Comparison of ENCODE assay signal across 2 worm cellular contexts in genomic region chrV:13197823-13198222, ce11.
TF ChIP-seq lines count a peak whose summit lies in the region.

F57B1.9 (minus strand) TSS chrV:13197923.

TF ChIP-seq in whole organism, L2 larva, 48 proteins besides CTCF, POLR2A, EP300 and RAD21:
- peak; percentile 55 for TF ChIP-seq nhr-25 (tag; optimal IDR thresholded peaks at IDR 0.05; lab: Kevin White, UChicago)
- TF ChIP-seq unc-55 (GFP tag; optimal IDR thresholded peaks at IDR 0.05; lab: Kevin White, UChicago): no peak
- TF ChIP-seq zag-1 (tag; optimal IDR thresholded peaks at IDR 0.05; lab: Kevin White, UChicago): no peak
- TF ChIP-seq Y55F3AM.14 (GFP tag; optimal IDR thresholded peaks at IDR 0.05; lab: Kevin White, UChicago): no peak
TF ChIP-seq in whole organism, L2 larva: peak in this region for 1.

TF ChIP-seq in whole organism, L4 larva, 104 proteins besides CTCF, POLR2A, EP300 and RAD21:
- no peak for TF ChIP-seq nhr-6 (tag; optimal IDR thresholded peaks at IDR 0.05; lab: Kevin White, UChicago)
- peak; percentile 28 for TF ChIP-seq nhr-10 (tag; optimal IDR thresholded peaks at IDR 0.05; lab: Kevin White, UChicago)
- peak; percentile 19; the same call in 1 of the 2 replicates for TF ChIP-seq T26A8.4 (GFP tag; IDR thresholded peaks at IDR 0.05; lab: Robert Waterston, UW)

Comparison
In these comparisons a context has a peak if more than half of its experiments do, and no peak if none do; other contexts are left out.
1. Of the 23 proteins assayed by ChIP-seq in both whole organism, L4 larva and whole organism, L2 larva: peak only in whole organism, L4 larva: nhr-10; only in whole organism, L2 larva: nhr-25; in both: none; in neither: 21.